Worm (Caenorhabditis elegans) whole organism, L3 larva: ENCODE measurements around the gene stg-1.

Source experiments
- R02D3.7 ChIP-seq: fragments of 150-350 bp; optimal IDR thresholded peaks from 2 replicates; lab custom pipeline; 2014; ENCODE audit warnings: missing biosample characterization, missing genetic modification characterization
- aly-2 ChIP-seq: fragments of 150-350 bp; optimal IDR thresholded peaks from 2 replicates; lab custom pipeline; 2014; ENCODE audit warnings: missing biosample characterization, missing genetic modification characterization
- ama-1 ChIP-seq: fragments of 150-350 bp; optimal IDR thresholded peaks from 2 replicates; lab custom pipeline; 2018
- ceh-16 ChIP-seq: sonication (generic microtip); optimal IDR thresholded peaks from 2 replicates; lab custom pipeline; 2017; ENCODE audit warnings: missing biosample characterization, missing genetic modification characterization
- ceh-28 ChIP-seq: fragments of 150-350 bp; optimal IDR thresholded peaks from 2 replicates; lab custom pipeline; 2014; ENCODE audit warnings: missing biosample characterization, missing genetic modification reagents, missing genetic modification characterization
- ceh-82 ChIP-seq: fragments of 150-350 bp; optimal IDR thresholded peaks from 2 replicates; lab custom pipeline; 2014; ENCODE audit warnings: missing biosample characterization, missing genetic modification characterization
- ceh-9 ChIP-seq: sonication (generic microtip); optimal IDR thresholded peaks from 2 replicates; lab custom pipeline; 2018; ENCODE audit warnings: missing biosample characterization, missing genetic modification characterization
- daf-12 ChIP-seq: fragments of 150-350 bp; optimal IDR thresholded peaks from 2 replicates; lab custom pipeline; 2014; ENCODE audit warnings: missing biosample characterization, missing genetic modification reagents, missing genetic modification characterization
- egl-27 ChIP-seq: sonication (generic microtip); optimal IDR thresholded peaks from 4 replicates; lab custom pipeline; 2017; ENCODE audit warnings: missing biosample characterization, missing genetic modification reagents, missing genetic modification characterization
- egl-5 ChIP-seq: fragments of 150-350 bp; optimal IDR thresholded peaks from 2 replicates; lab custom pipeline; 2017; ENCODE audit warnings: missing biosample characterization, missing genetic modification reagents, missing genetic modification characterization, inconsistent platforms
- elt-1 ChIP-seq: fragments of 150-350 bp; optimal IDR thresholded peaks from 2 replicates; lab custom pipeline; 2014; ENCODE audit warnings: missing biosample characterization, missing genetic modification characterization
- elt-2 ChIP-seq: sonication (generic microtip); optimal IDR thresholded peaks from 2 replicates; lab custom pipeline; 2016; ENCODE audit warnings: missing genetic modification reagents, mild to moderate bottlenecking, missing genetic modification characterization, missing compliant biosample characterization
- elt-3 ChIP-seq, 3 experiments: fragments of 150-350 bp in 1 of 3; sonication (generic microtip) in 2 of 3; optimal IDR thresholded peaks; 2 replicates in 2 of 3; 4 replicates in 1 of 3; lab custom pipeline; 2014 to 2017; ENCODE audit warnings: missing biosample characterization in 3 of 3, missing genetic modification characterization in 3 of 3
- jun-1 ChIP-seq: fragments of 150-350 bp; optimal IDR thresholded peaks from 2 replicates; lab custom pipeline; 2014; ENCODE audit warnings: missing biosample characterization, missing genetic modification reagents, missing genetic modification characterization
- lin-15B ChIP-seq: fragments of 150-350 bp; optimal IDR thresholded peaks from 2 replicates; lab custom pipeline; 2014; ENCODE audit warnings: missing biosample characterization, missing genetic modification characterization
- lin-39 ChIP-seq: fragments of 150-350 bp; optimal IDR thresholded peaks from 2 replicates; lab custom pipeline; 2018; ENCODE audit warnings: missing biosample characterization, missing genetic modification reagents, missing genetic modification characterization
- lsy-12 ChIP-seq: sonication (generic microtip); optimal IDR thresholded peaks from 2 replicates; lab custom pipeline; 2016; ENCODE audit warnings: mild to moderate bottlenecking, missing genetic modification characterization, missing compliant biosample characterization
- mdl-1 ChIP-seq: fragments of 150-350 bp; optimal IDR thresholded peaks from 2 replicates; lab custom pipeline; 2014; ENCODE audit warnings: missing biosample characterization, missing genetic modification characterization
- nfya-1 ChIP-seq: sonication (generic microtip); optimal IDR thresholded peaks from 2 replicates; lab custom pipeline; 2017; ENCODE audit warnings: missing genetic modification characterization, mild to moderate bottlenecking, missing compliant biosample characterization, antibody characterized with exemption, moderate library complexity; ENCODE audit not compliant: insufficient read depth
- nhr-11 ChIP-seq: fragments of 150-350 bp; optimal IDR thresholded peaks from 2 replicates; lab custom pipeline; 2014; ENCODE audit warnings: missing biosample characterization, missing genetic modification characterization
- nhr-23 ChIP-seq: fragments of 150-350 bp; optimal IDR thresholded peaks from 2 replicates; lab custom pipeline; 2014; ENCODE audit warnings: missing biosample characterization, missing genetic modification reagents, missing genetic modification characterization
- nhr-25 ChIP-seq: sonication (generic microtip); optimal IDR thresholded peaks from 2 replicates; lab custom pipeline; 2017; ENCODE audit warnings: missing biosample characterization, missing genetic modification characterization
- nhr-43 ChIP-seq: sonication (generic microtip); optimal IDR thresholded peaks from 2 replicates; lab custom pipeline; 2016; ENCODE audit warnings: mild to moderate bottlenecking, missing genetic modification characterization, missing compliant biosample characterization; ENCODE audit not compliant: poor library complexity, severe bottlenecking
- nhr-77 ChIP-seq: fragments of 150-350 bp; optimal IDR thresholded peaks from 2 replicates; lab custom pipeline; 2014; ENCODE audit warnings: missing biosample characterization, missing genetic modification characterization
- pha-4 ChIP-seq: fragments of 150-350 bp; optimal IDR thresholded peaks from 2 replicates; lab custom pipeline; 2014; ENCODE audit warnings: missing biosample characterization, missing genetic modification reagents, missing genetic modification characterization
- pqm-1 ChIP-seq: fragments of 150-350 bp; optimal IDR thresholded peaks from 2 replicates; lab custom pipeline; 2017; ENCODE audit warnings: missing biosample characterization, missing genetic modification characterization, inconsistent platforms
- sea-2 ChIP-seq: fragments of 150-350 bp; sonication (generic microtip); optimal IDR thresholded peaks from 4 replicates; lab custom pipeline; 2014; ENCODE audit warnings: missing biosample characterization, missing genetic modification reagents, missing genetic modification characterization
- skn-1 ChIP-seq: fragments of 150-350 bp; optimal IDR thresholded peaks from 2 replicates; lab custom pipeline; 2014; ENCODE audit warnings: missing biosample characterization, missing genetic modification characterization
- snpc-4 ChIP-seq: fragments of 150-350 bp; optimal IDR thresholded peaks from 2 replicates; lab custom pipeline; 2014; ENCODE audit warnings: missing biosample characterization, missing genetic modification characterization
- tbx-2 ChIP-seq: sonication (generic microtip); optimal IDR thresholded peaks from 2 replicates; lab custom pipeline; 2016; ENCODE audit warnings: mild to moderate bottlenecking, missing genetic modification characterization, missing compliant biosample characterization
- unc-39 ChIP-seq: sonication (generic microtip); optimal IDR thresholded peaks from 4 replicates; lab custom pipeline; 2017; ENCODE audit warnings: missing biosample characterization, missing genetic modification characterization
- ztf-11 ChIP-seq: fragments of 150-350 bp; optimal IDR thresholded peaks from 2 replicates; lab custom pipeline; 2014; ENCODE audit warnings: missing biosample characterization, missing genetic modification characterization

stg-1 gene

ce11 chrII:10033163-10033871 lies 27.1 kb downstream of the stg-1 start, which contains the start of gene mtcu-2:
Gene mtcu-2 (minus strand): TSS chrII:10033213.
- peak; percentile 57 for TF ChIP-seq nhr-25 (tag; lab: Kevin White, UChicago)
- peak; percentile 18 for TF ChIP-seq egl-5 (tag; lab: Kevin White, UChicago)
- TF ChIP-seq lin-39 (tag; lab: Kevin White, UChicago), result peak; percentile 33
- TF ChIP-seq elt-2, result peak; percentile 34
- peak; percentile 80 for TF ChIP-seq nhr-43
- TF ChIP-seq R02D3.7 (tag; lab: Kevin White, UChicago), result peak; percentile 69
- TF ChIP-seq ceh-28, result peak; percentile 65
- TF ChIP-seq tbx-2 (tag; lab: Kevin White, UChicago), result peak; percentile 40
- peak; percentile 73 for TF ChIP-seq nhr-11
- peak; percentile 46 for TF ChIP-seq pqm-1 (tag; lab: Kevin White, UChicago)
- TF ChIP-seq jun-1 (tag; lab: Kevin White, UChicago), result peak; percentile 60
- TF ChIP-seq pha-4 (tag; lab: Kevin White, UChicago), result peak; percentile 80
- TF ChIP-seq lsy-12 (tag; lab: Kevin White, UChicago), result peak; percentile 75
- TF ChIP-seq lin-15B, result peak; percentile 92
- peak; percentile 41 for TF ChIP-seq snpc-4 (tag; lab: Kevin White, UChicago)
- peak; percentile 53 for TF ChIP-seq skn-1 (tag; lab: Kevin White, UChicago)
- peak; percentile 82 for TF ChIP-seq nhr-23 (tag; lab: Kevin White, UChicago)
- TF ChIP-seq nfya-1 (tag; lab: Kevin White, UChicago), result peak; percentile 74

- no peak for TF ChIP-seq mdl-1
- TF ChIP-seq unc-39 (tag; lab: Kevin White, UChicago), result no peak
- no peak for TF ChIP-seq skn-1 (tag; lab: Kevin White, UChicago)
- TF ChIP-seq ceh-28, result no peak
- TF ChIP-seq daf-12, result no peak
- no peak for TF ChIP-seq lsy-12 (tag; lab: Kevin White, UChicago)
- no peak for TF ChIP-seq ama-1 (lab: Kevin White, UChicago)
- TF ChIP-seq sea-2 (GFP tag; lab: Kevin White, UChicago), result no peak
- TF ChIP-seq R02D3.7 (tag; lab: Kevin White, UChicago), result no peak
- TF ChIP-seq pha-4 (tag; lab: Kevin White, UChicago), result no peak
- TF ChIP-seq nhr-23 (tag; lab: Kevin White, UChicago), result no peak
- TF ChIP-seq tbx-2 (tag; lab: Kevin White, UChicago), result no peak
- TF ChIP-seq egl-5 (tag; lab: Kevin White, UChicago), result no peak
- no peak for TF ChIP-seq jun-1 (tag; lab: Kevin White, UChicago)
- TF ChIP-seq ceh-16 (tag; lab: Kevin White, UChicago), result no peak
- TF ChIP-seq nhr-43, result no peak
- no peak for TF ChIP-seq ceh-82 (tag; lab: Kevin White, UChicago)
- TF ChIP-seq elt-1, result no peak
- no peak for TF ChIP-seq lin-15B
These were observed 30.6 kb downstream of the stg-1 start, which contains the start of gene ttc-36 for ce11 chrII:10029890-10030289. Gene ttc-36 (plus strand): TSS chrII:10030190.

ce11 chrII:10029044-10029443 lies 31.4 kb downstream of the stg-1 start:
- TF ChIP-seq nhr-23 (tag; lab: Kevin White, UChicago) (peak; percentile 97), nhr-43 (peak; percentile 83), elt-2 (peak; percentile 72), jun-1 (tag; lab: Kevin White, UChicago) (peak; percentile 21), unc-39 (tag; lab: Kevin White, UChicago) (no peak), elt-3 (tag; optimal IDR thresholded peaks at IDR 0.05; lab: Kevin White, UChicago) (peak in 2 of 3 experiments; percentile 60 to 63), ztf-11 (tag; lab: Kevin White, UChicago) (no peak), ceh-9 (no peak), nhr-25 (tag; lab: Kevin White, UChicago) (peak; percentile 24), ceh-28 (no peak), egl-5 (tag; lab: Kevin White, UChicago) (no peak), tbx-2 (tag; lab: Kevin White, UChicago) (no peak), ceh-16 (tag; lab: Kevin White, UChicago) (no peak), egl-27 (tag; lab: Kevin White, UChicago) (no peak), nhr-77 (tag; lab: Kevin White, UChicago) (no peak), pha-4 (tag; lab: Kevin White, UChicago) (peak; percentile 32), R02D3.7 (tag; lab: Kevin White, UChicago) (no peak), aly-2 (tag; lab: Kevin White, UChicago) (no peak), pqm-1 (tag; lab: Kevin White, UChicago) (peak; percentile 64), elt-1 (no peak), nfya-1 (tag; lab: Kevin White, UChicago) (peak; percentile 25)
- TF ChIP-seq, all 47 proteins: peak for 9

- peak; percentile 74 for TF ChIP-seq pha-4 (tag; lab: Kevin White, UChicago)
- TF ChIP-seq unc-39 (tag; lab: Kevin White, UChicago), result no peak
- TF ChIP-seq elt-2, result peak; percentile 32
- no peak for TF ChIP-seq jun-1 (tag; lab: Kevin White, UChicago)
These were observed 32.3 kb downstream of the stg-1 start, which contains the start of gene F52H3.6 for ce11 chrII:10028195-10028594. Gene F52H3.6 (minus strand): TSS chrII:10028422.
